Worm (Caenorhabditis elegans) whole organism, L1 larva: ENCODE results near the gene EEED8.13.

Source experiments
- alr-1 ChIP-seq: fragments of 200-800 bp; sonication (Bioruptor generic); optimal IDR thresholded peaks from 2 replicates; lab custom pipeline; 2018; ENCODE audit warnings: borderline replicate concordance, mild to moderate bottlenecking, missing genetic modification characterization, missing compliant biosample characterization
- snpc-4 ChIP-seq: fragments of 150-350 bp; optimal IDR thresholded peaks from 2 replicates; lab custom pipeline; 2014; ENCODE audit warnings: missing biosample characterization, missing genetic modification characterization
- sox-4 ChIP-seq: sonication (generic microtip); optimal IDR thresholded peaks from 2 replicates; lab custom pipeline; 2016; ENCODE audit warnings: missing genetic modification characterization, missing compliant biosample characterization
- xbp-1 ChIP-seq: sonication (generic microtip); optimal IDR thresholded peaks from 2 replicates; lab custom pipeline; 2016; ENCODE audit warnings: missing genetic modification characterization, missing compliant biosample characterization

DNA sequence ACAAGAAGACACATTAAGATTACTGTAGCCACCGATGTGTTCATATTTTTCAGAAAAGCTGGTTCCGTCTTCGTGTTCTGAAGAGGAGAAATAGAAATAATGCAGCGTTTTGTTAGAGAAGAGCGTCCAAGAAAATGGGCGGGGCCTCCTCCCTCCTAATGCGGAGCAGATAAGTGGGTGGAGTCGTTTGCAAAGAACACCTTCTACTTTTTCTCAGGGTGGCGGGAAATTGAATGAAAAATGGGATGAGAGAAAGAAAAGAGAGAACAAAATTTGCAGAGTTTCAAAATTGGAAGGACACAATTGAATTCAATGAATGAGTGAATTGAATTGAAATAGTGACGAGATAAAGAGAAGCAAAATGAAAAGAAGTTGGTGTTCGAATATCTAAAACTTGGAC lies 46.7 kb downstream of the EEED8.13 start, which contains the start of gene F09E5.16:
- no peak for TF ChIP-seq xbp-1
- no peak for TF ChIP-seq sox-4 (tag; lab: Kevin White, UChicago)
- no peak for TF ChIP-seq alr-1 (tag; lab: Kevin White, UChicago)
- no peak for TF ChIP-seq snpc-4 (tag; lab: Kevin White, UChicago)
